Fruit fly (Drosophila melanogaster) whole organism, adult: ENCODE measurements around the gene CG8086.
A peak's percentile ranks its signal among the peaks of the same experiment; 100 is the strongest.

Experiments
- CG11617 ChIP-seq: fragments of 200-800 bp; sonication (Bioruptor generic); optimal IDR thresholded peaks from 2 replicates; lab custom pipeline; 2017; ENCODE audit warnings: mild to moderate bottlenecking, missing biosample characterization, missing genetic modification reagents, missing genetic modification characterization
- CG12768 ChIP-seq: fragments of 200-800 bp; sonication (Bioruptor generic); optimal IDR thresholded peaks from 2 replicates; lab custom pipeline; 2017; ENCODE audit warnings: missing biosample characterization, missing genetic modification characterization, mild to moderate bottlenecking, moderate library complexity, missing genetic modification reagents
- CG14711 ChIP-seq: fragments of 200-800 bp; sonication (Bioruptor generic); optimal IDR thresholded peaks from 2 replicates; lab custom pipeline; 2018; ENCODE audit warnings: missing biosample characterization, mild to moderate bottlenecking, missing genetic modification characterization, moderate library complexity
- CG1620 ChIP-seq: fragments of 200-800 bp; sonication (Bioruptor generic); optimal IDR thresholded peaks from 2 replicates; lab custom pipeline; 2016; ENCODE audit warnings: missing biosample characterization, missing genetic modification characterization
- CG33017 ChIP-seq: fragments of 200-800 bp; sonication (Bioruptor generic); optimal IDR thresholded peaks from 2 replicates; lab custom pipeline; 2018; ENCODE audit warnings: missing biosample characterization, mild to moderate bottlenecking, missing genetic modification characterization, moderate library complexity
- CG5204 ChIP-seq: fragments of 200-800 bp; sonication (Bioruptor generic); optimal IDR thresholded peaks from 2 replicates; lab custom pipeline; 2016; ENCODE audit warnings: missing biosample characterization, missing genetic modification characterization
- CG7045 ChIP-seq: fragments of 200-800 bp; sonication (Bioruptor generic); optimal IDR thresholded peaks from 2 replicates; lab custom pipeline; 2017; ENCODE audit warnings: missing biosample characterization, mild to moderate bottlenecking, missing genetic modification characterization
- CG7101 ChIP-seq: fragments of 200-800 bp; sonication (Bioruptor generic); optimal IDR thresholded peaks from 2 replicates; lab custom pipeline; 2018; ENCODE audit warnings: missing biosample characterization, mild to moderate bottlenecking, missing genetic modification characterization, moderate library complexity
- Clk ChIP-seq: fragments of 200-800 bp; sonication (Bioruptor generic); optimal IDR thresholded peaks from 2 replicates; lab custom pipeline; 2017; ENCODE audit warnings: missing biosample characterization, missing genetic modification characterization
- Crg-1 ChIP-seq: fragments of 200-800 bp; sonication (Bioruptor generic); optimal IDR thresholded peaks from 2 replicates; lab custom pipeline; 2016; ENCODE audit warnings: missing biosample characterization, missing genetic modification characterization
- Hr96 ChIP-seq: fragments of 200-800 bp; sonication (Bioruptor generic); optimal IDR thresholded peaks from 2 replicates; lab custom pipeline; 2016; ENCODE audit warnings: missing biosample characterization, missing genetic modification characterization
- Mnt ChIP-seq: fragments of 200-800 bp; sonication (Bioruptor generic); optimal IDR thresholded peaks from 2 replicates; lab custom pipeline; 2016; ENCODE audit warnings: missing biosample characterization, mild to moderate bottlenecking, missing genetic modification characterization
- bab1 ChIP-seq: fragments of 200-800 bp; sonication (Bioruptor generic); optimal IDR thresholded peaks from 3 replicates; lab custom pipeline; 2019; ENCODE audit warnings: missing biosample characterization, mild to moderate bottlenecking, missing genetic modification characterization, moderate library complexity
- cic ChIP-seq: fragments of 200-800 bp; sonication (Bioruptor generic); optimal IDR thresholded peaks from 2 replicates; lab custom pipeline; 2017; ENCODE audit warnings: missing biosample characterization, mild to moderate bottlenecking, missing genetic modification characterization, moderate library complexity
- cnc ChIP-seq, 2 experiments: fragments of >200 bp; optimal IDR thresholded peaks; 2 replicates each; lab custom pipeline; 2017
- kay ChIP-seq: fragments of 200-800 bp; sonication (Bioruptor generic); peaks from one replicate; lab custom pipeline; 2016; ENCODE audit warnings: missing biosample characterization, missing genetic modification characterization, borderline replicate concordance
- ovo ChIP-seq: fragments of 200-800 bp; sonication (Bioruptor generic); optimal IDR thresholded peaks from 2 replicates; lab custom pipeline; 2016; ENCODE audit warnings: missing biosample characterization, missing genetic modification characterization
- pad ChIP-seq: fragments of 200-800 bp; sonication (Bioruptor generic); optimal IDR thresholded peaks from 3 replicates; lab custom pipeline; 2017; ENCODE audit warnings: missing biosample characterization, missing genetic modification characterization, mild to moderate bottlenecking, moderate library complexity, missing genetic modification reagents
- tj ChIP-seq: fragments of 200-800 bp; sonication (Bioruptor generic); optimal IDR thresholded peaks from 3 replicates; lab custom pipeline; 2017; ENCODE audit warnings: missing biosample characterization, mild to moderate bottlenecking, missing genetic modification characterization, moderate library complexity
- toe ChIP-seq: fragments of 200-800 bp; sonication (Bioruptor generic); optimal IDR thresholded peaks from 2 replicates; lab custom pipeline; 2016; ENCODE audit warnings: missing biosample characterization, missing genetic modification characterization

Gene CG8086

dm6 chr2L:8212666-8213270 is 44.5 kb downstream of the CG8086 start, which contains the start of the genes CG8372 and CG8360:
Gene CG8372 (minus strand): TSS chr2L:8212902.
Gene CG8360 (plus strand): TSS chr2L:8212959.
- TF ChIP-seq CG11617 (GFP tag; lab: Kevin White, UChicago) (peak; percentile 98), bab1 (GFP tag; lab: Kevin White, UChicago) (peak; percentile 98), cic (peak; percentile 96), CG33017 (tag; lab: Kevin White, UChicago) (peak; percentile 99), CG14711 (tag; lab: Kevin White, UChicago) (peak; percentile 96), Mnt (GFP tag; lab: Kevin White, UChicago) (peak; percentile 98), toe (GFP tag; lab: Kevin White, UChicago) (peak; percentile 99), CG7045 (GFP tag; lab: Kevin White, UChicago) (peak; percentile 99), tj (GFP tag; lab: Kevin White, UChicago) (peak; percentile 92), Clk (GFP tag; lab: Kevin White, UChicago) (peak; percentile 98), CG5204 (GFP tag; lab: Kevin White, UChicago) (peak; percentile 99), pad (GFP tag; lab: Kevin White, UChicago) (peak; percentile 92), cnc (optimal IDR thresholded peaks at IDR 0.05; lab: Kevin White, UChicago) (no peak), ovo (peak; percentile 98), CG12768 (peak; percentile 99), CG1620 (peak; percentile 99), Hr96 (GFP tag; lab: Kevin White, UChicago) (peak; percentile 99), kay (GFP tag; lab: Kevin White, UChicago) (peak; percentile 95), Crg-1 (GFP tag; lab: Kevin White, UChicago) (peak; percentile 99), CG7101 (tag; lab: Kevin White, UChicago) (peak; percentile 99)

- TF ChIP-seq pad (GFP tag; lab: Kevin White, UChicago): peak; percentile 69
- no peak for TF ChIP-seq cnc (optimal IDR thresholded peaks at IDR 0.05; lab: Kevin White, UChicago)
- TF ChIP-seq tj (GFP tag; lab: Kevin White, UChicago): peak; percentile 69
- peak; percentile 74 for TF ChIP-seq CG11617 (GFP tag; lab: Kevin White, UChicago)
- peak; percentile 87 for TF ChIP-seq CG5204 (GFP tag; lab: Kevin White, UChicago)
- TF ChIP-seq CG12768: peak; percentile 81
- peak; percentile 83 for TF ChIP-seq CG7101 (tag; lab: Kevin White, UChicago)
- peak; percentile 94 for TF ChIP-seq kay (GFP tag; lab: Kevin White, UChicago)
- TF ChIP-seq Mnt (GFP tag; lab: Kevin White, UChicago): peak; percentile 76
- TF ChIP-seq CG7045 (GFP tag; lab: Kevin White, UChicago): peak; percentile 74
- peak; percentile 42 for TF ChIP-seq Clk (GFP tag; lab: Kevin White, UChicago)
- peak; percentile 50 for TF ChIP-seq cic
- peak; percentile 61 for TF ChIP-seq CG14711 (tag; lab: Kevin White, UChicago)
- peak; percentile 91 for TF ChIP-seq Crg-1 (GFP tag; lab: Kevin White, UChicago)
- peak; percentile 87 for TF ChIP-seq toe (GFP tag; lab: Kevin White, UChicago)
- TF ChIP-seq CG1620: peak; percentile 88
- TF ChIP-seq ovo: peak; percentile 55
- peak; percentile 71 for TF ChIP-seq bab1 (GFP tag; lab: Kevin White, UChicago)
- TF ChIP-seq CG33017 (tag; lab: Kevin White, UChicago): peak; percentile 72
- peak; percentile 75 for TF ChIP-seq Hr96 (GFP tag; lab: Kevin White, UChicago)
Observed at dm6 chr2L:8211070-8211469, 46.2 kb downstream of the CG8086 start, which contains the start of gene Ssb-c31a. Gene Ssb-c31a (plus strand): TSS chr2L:8211347.

- TF ChIP-seq ovo (no peak), toe (GFP tag; lab: Kevin White, UChicago) (no peak), Mnt (GFP tag; lab: Kevin White, UChicago) (no peak)
Observed at dm6 chr2L:8210468-8210867, 46.8 kb downstream of the CG8086 start.

dm6 chr2L:8209362-8209761 is 47.9 kb downstream of the CG8086 start:
- TF ChIP-seq Crg-1 (GFP tag; lab: Kevin White, UChicago) (no peak), CG5204 (GFP tag; lab: Kevin White, UChicago) (no peak), cic (no peak), toe (GFP tag; lab: Kevin White, UChicago) (no peak), kay (GFP tag; lab: Kevin White, UChicago) (peak; percentile 88)

dm6 chr2L:8205871-8206270 is 51.4 kb downstream of the CG8086 start, which contains the start of gene CG8419:
Gene CG8419 (plus strand): TSS chr2L:8206171.
- no peak for TF ChIP-seq CG1620
- no peak for TF ChIP-seq toe (GFP tag; lab: Kevin White, UChicago)
- TF ChIP-seq ovo: no peak
- no peak for TF ChIP-seq CG5204 (GFP tag; lab: Kevin White, UChicago)
- TF ChIP-seq CG12768: no peak
- TF ChIP-seq CG14711 (tag; lab: Kevin White, UChicago): no peak

dm6 chr2L:8204996-8205567 is 52.2 kb downstream of the CG8086 start, which contains the start of gene SLC5A11:
Gene SLC5A11 (minus strand): TSS chr2L:8205132.
- TF ChIP-seq pad (GFP tag; lab: Kevin White, UChicago): peak; percentile 87
- TF ChIP-seq CG7045 (GFP tag; lab: Kevin White, UChicago): peak; percentile 99
- TF ChIP-seq CG7101 (tag; lab: Kevin White, UChicago): peak; percentile 96
- TF ChIP-seq kay (GFP tag; lab: Kevin White, UChicago): peak; percentile 58
- peak; percentile 84 for TF ChIP-seq CG5204 (GFP tag; lab: Kevin White, UChicago)
- no peak for TF ChIP-seq cnc (optimal IDR thresholded peaks at IDR 0.05; lab: Kevin White, UChicago)
- peak; percentile 97 for TF ChIP-seq Hr96 (GFP tag; lab: Kevin White, UChicago)
- TF ChIP-seq CG12768: peak; percentile 96
- TF ChIP-seq CG14711 (tag; lab: Kevin White, UChicago): peak; percentile 92
- TF ChIP-seq toe (GFP tag; lab: Kevin White, UChicago): peak; percentile 96
- TF ChIP-seq CG33017 (tag; lab: Kevin White, UChicago): peak; percentile 98
- peak; percentile 56 for TF ChIP-seq CG1620
- TF ChIP-seq Crg-1 (GFP tag; lab: Kevin White, UChicago): peak; percentile 84
- peak; percentile 98 for TF ChIP-seq cic
- peak; percentile 77 for TF ChIP-seq Mnt (GFP tag; lab: Kevin White, UChicago)
- TF ChIP-seq ovo: peak; percentile 83
- TF ChIP-seq bab1 (GFP tag; lab: Kevin White, UChicago): peak; percentile 100
- peak; percentile 93 for TF ChIP-seq Clk (GFP tag; lab: Kevin White, UChicago)
- TF ChIP-seq CG11617 (GFP tag; lab: Kevin White, UChicago): peak; percentile 96
- peak; percentile 75 for TF ChIP-seq tj (GFP tag; lab: Kevin White, UChicago)
